Worm (Caenorhabditis elegans): ENCODE data around the gene Y37D8A.26.

Gene Y37D8A.26

DNA sequence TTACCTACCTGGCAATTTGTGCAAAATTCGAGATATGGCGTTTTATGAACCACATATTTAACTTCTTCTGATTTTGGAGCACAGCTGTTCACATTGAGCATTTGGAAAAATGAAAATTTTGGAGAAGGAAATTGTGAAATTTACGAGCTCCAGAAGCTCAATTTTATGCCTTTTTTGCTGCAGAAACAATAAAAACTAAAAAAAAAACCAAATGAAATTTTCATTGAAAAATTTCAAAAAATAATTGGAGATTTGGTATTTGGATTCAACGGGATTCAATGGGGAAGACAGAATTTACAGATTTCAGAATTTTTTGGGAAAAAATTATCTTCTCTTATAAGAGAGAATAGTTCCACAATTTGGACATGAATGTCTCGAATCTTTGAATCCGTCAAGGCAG lies at the start of gene Y37D8A.26:
Gene Y37D8A.26 (minus strand): TSS at position 101 of the 400 bp plus-strand sequence.
- no peak for TF ChIP-seq flt-1 (GFP tag; IDR thresholded peaks at IDR 0.05)
- no peak for TF ChIP-seq tab-1 (GFP tag; IDR thresholded peaks at IDR 0.05)
- no peak for TF ChIP-seq ztf-29 (GFP tag; IDR thresholded peaks at IDR 0.05)
- no peak for TF ChIP-seq cog-1 (tag; optimal IDR thresholded peaks at IDR 0.05)
- no peak for TF ChIP-seq ref-1 (GFP tag; conservative IDR thresholded peaks at IDR 0.05)
- TF ChIP-seq klf-2 (GFP tag; conservative IDR thresholded peaks at IDR 0.05), result no peak
- TF ChIP-seq ztf-23 (GFP tag; IDR thresholded peaks at IDR 0.05), result no peak
- TF ChIP-seq T22C8.4 (GFP tag; IDR thresholded peaks at IDR 0.05), result no peak
- TF ChIP-seq med-1 (GFP tag; optimal IDR thresholded peaks at IDR 0.05; ENCODE audit: insufficient read depth), result no peak

DNA sequence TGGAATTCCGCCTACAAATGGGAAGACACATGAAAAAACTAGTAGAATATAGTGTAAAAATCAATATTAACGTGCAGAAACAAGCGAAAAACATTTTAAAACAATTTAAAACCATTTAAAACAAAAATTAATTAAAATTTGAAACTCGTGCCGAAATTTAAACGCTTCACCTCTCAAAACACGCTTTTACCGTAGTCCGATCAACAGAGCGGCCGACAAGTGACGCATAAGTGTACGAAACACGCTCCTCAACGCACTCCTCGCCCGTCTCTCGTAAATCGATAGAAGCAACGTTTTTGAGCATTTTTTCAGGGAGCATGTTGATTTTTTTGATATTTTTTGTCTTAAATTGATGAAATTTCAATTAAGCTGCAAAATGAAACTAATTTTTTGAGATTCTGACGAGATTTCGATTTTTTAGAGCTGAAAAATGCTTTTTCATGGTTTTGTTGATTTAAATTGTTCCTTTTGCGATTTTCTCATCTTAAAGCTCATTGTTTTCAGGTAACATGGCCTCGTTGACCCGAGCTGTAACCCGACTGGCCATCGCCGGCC lies 48.5 kb upstream of the Y37D8A.26 start, which contains the start of gene cox-5A:
Gene cox-5A (plus strand): TSS at position 505 of the 555 bp plus-strand sequence.
- TF ChIP-seq cog-1 (tag; optimal IDR thresholded peaks at IDR 0.05) (peak; percentile 92), tab-1 (GFP tag; IDR thresholded peaks at IDR 0.05) (no peak), ztf-29 (GFP tag; IDR thresholded peaks at IDR 0.05) (0 out of 2 replicates have a peak, but pooled peaks have one; percentile 37), flt-1 (GFP tag; IDR thresholded peaks at IDR 0.05) (peak; percentile 85), ref-1 (GFP tag; conservative IDR thresholded peaks at IDR 0.05) (no peak), klf-2 (GFP tag; conservative IDR thresholded peaks at IDR 0.05) (no peak), T22C8.4 (GFP tag; IDR thresholded peaks at IDR 0.05) (peak; percentile 82), ztf-23 (GFP tag; IDR thresholded peaks at IDR 0.05) (peak; percentile 86), med-1 (GFP tag; optimal IDR thresholded peaks at IDR 0.05; ENCODE audit: insufficient read depth) (no peak)

DNA sequence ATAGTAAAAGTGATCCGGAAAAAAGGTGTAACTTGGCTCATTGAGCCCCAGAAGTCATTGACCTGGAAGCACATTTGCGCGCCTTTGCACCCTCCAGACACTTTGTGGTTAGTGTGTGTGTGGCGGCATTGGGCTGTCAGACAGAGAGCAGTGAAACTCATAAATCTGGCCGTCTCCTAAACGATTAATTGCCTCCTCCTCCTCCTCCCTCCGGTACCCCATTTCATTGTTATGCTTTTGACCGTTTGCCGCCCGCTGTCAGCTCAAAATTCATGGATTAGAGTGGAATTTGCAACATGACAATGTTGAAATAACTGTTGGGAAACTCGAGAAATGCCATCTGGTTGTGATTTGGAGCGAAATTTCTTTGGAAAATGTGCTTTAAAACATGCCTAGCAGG lies 47.5 kb upstream of the Y37D8A.26 start:
- no peak for TF ChIP-seq ref-1 (GFP tag; conservative IDR thresholded peaks at IDR 0.05)
- TF ChIP-seq klf-2 (GFP tag; conservative IDR thresholded peaks at IDR 0.05), result no peak

DNA sequence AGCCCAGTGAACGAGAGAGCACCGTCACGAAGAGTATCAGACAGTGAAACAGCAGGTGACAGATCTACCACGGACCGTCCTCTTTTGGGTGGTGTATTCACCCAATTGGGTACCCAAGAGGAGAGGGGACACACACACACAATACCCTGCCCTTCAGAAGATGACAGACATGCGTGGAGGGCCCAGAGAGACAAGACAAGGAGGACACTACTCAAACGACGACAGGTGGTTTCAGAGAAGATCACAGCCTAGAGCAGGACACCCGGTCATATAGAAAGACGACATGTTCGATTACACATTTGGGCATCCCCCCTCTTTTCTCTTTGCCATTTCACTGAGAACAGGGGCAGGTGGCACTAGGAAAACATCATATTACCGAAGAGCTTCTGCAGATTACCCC lies 37.7 kb upstream of the Y37D8A.26 start:
- TF ChIP-seq klf-2 (GFP tag; conservative IDR thresholded peaks at IDR 0.05) (no peak), flt-1 (GFP tag; IDR thresholded peaks at IDR 0.05) (0 out of 2 replicates have a peak, but pooled peaks have one; percentile 58), cog-1 (tag; optimal IDR thresholded peaks at IDR 0.05) (peak; percentile 5), tab-1 (GFP tag; IDR thresholded peaks at IDR 0.05) (no peak), ztf-29 (GFP tag; IDR thresholded peaks at IDR 0.05) (no peak)

DNA sequence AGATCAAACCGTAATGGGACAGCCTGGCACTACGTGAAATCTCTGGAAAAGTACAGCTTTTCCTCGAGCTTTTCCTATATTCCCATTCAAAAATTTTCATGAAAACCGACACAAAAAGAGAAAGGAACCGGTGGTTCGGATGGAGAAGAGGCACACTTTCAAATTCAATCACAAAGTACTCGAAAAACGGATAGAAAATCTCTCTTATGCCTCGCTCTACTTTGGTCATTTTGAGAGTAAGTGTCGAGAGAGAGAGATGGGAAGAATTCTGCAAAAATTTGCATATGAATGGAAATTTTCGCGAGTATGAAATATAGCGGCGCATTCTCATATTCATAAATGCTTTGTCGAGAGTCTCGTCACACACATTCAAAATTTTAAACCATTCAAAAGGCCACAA lies 36.2 kb upstream of the Y37D8A.26 start:
- TF ChIP-seq klf-2 (GFP tag; conservative IDR thresholded peaks at IDR 0.05) (no peak), ztf-23 (GFP tag; IDR thresholded peaks at IDR 0.05) (no peak), cog-1 (tag; optimal IDR thresholded peaks at IDR 0.05) (no peak)

DNA sequence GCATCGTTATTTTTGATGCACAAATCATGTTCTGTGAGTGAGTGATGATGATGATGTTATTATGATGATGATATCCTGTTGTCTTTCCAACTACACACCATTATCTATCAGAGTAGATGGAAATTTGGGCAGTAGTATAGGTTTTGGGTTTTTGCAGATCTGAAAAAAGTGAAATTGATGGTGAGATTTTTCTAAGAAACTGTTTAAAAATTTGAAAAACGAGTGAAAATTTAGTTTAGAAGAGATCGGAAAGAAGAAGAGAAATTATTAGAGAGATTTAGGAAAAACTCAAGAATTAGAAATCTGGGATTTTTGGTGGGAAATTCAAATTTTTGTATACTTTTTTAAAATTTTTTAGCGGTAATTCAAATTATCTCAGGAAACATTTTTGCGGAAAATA lies 35.1 kb upstream of the Y37D8A.26 start, which contains the start of the genes Y37D8A.29 and unc-71:
Gene Y37D8A.29 (minus strand): TSS at position 101 of the 400 bp plus-strand sequence.
Gene unc-71 (minus strand): TSS at position 159 of the 400 bp plus-strand sequence.
- TF ChIP-seq T22C8.4 (GFP tag; IDR thresholded peaks at IDR 0.05) (no peak), cog-1 (tag; optimal IDR thresholded peaks at IDR 0.05) (no peak), ztf-23 (GFP tag; IDR thresholded peaks at IDR 0.05) (no peak)

DNA sequence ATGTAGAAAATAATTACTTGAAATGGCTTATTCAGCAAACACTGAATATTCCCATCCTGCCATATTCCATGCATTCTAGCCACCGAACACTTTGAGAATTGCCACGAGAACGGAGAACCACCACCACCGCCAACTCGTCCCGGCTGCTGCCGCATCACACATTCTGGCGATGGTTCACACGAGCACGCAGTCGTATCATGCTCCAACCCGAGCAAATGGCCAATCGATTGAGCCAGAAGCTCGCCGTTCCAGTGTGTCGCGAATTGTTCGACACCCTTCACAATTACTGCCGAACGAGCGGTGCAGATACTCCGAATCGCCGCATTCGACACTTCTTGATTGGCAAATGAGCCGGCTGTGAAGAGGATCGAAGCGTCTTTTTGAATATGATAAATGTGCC lies 28.6 kb upstream of the Y37D8A.26 start:
- TF ChIP-seq tab-1 (GFP tag; IDR thresholded peaks at IDR 0.05), result no peak
- TF ChIP-seq ztf-23 (GFP tag; IDR thresholded peaks at IDR 0.05), result no peak
- TF ChIP-seq ztf-29 (GFP tag; IDR thresholded peaks at IDR 0.05), result no peak
- no peak for TF ChIP-seq klf-2 (GFP tag; conservative IDR thresholded peaks at IDR 0.05)
- no peak for TF ChIP-seq med-1 (GFP tag; optimal IDR thresholded peaks at IDR 0.05; ENCODE audit: insufficient read depth)
- TF ChIP-seq flt-1 (GFP tag; IDR thresholded peaks at IDR 0.05), result no peak
- TF ChIP-seq T22C8.4 (GFP tag; IDR thresholded peaks at IDR 0.05), result no peak
- no peak for TF ChIP-seq cog-1 (tag; optimal IDR thresholded peaks at IDR 0.05)
- no peak for TF ChIP-seq ref-1 (GFP tag; conservative IDR thresholded peaks at IDR 0.05)

DNA sequence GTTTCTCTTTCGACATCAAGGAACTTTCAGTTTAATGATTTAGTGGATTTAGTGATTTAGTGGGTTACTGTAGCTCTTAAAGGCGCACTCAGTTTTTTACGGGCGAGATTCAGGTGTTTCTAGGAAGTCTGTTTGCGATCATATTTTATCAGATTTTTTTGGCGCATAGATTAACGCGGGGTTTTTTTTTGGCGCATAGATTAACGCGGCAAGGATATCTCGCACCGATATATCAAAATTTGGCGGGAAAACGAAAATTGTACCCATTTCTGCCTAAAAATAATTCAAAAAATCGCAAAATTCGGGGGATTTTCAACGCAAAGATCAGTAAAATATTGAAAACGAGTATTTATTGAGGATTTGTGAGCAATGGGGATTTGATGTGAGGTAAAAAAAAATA lies 24.2 kb upstream of the Y37D8A.26 start:
- TF ChIP-seq ref-1 (GFP tag; conservative IDR thresholded peaks at IDR 0.05) (no peak), T22C8.4 (GFP tag; IDR thresholded peaks at IDR 0.05) (no peak), ztf-23 (GFP tag; IDR thresholded peaks at IDR 0.05) (no peak), med-1 (GFP tag; optimal IDR thresholded peaks at IDR 0.05; ENCODE audit: insufficient read depth) (no peak), flt-1 (GFP tag; IDR thresholded peaks at IDR 0.05) (no peak), ztf-29 (GFP tag; IDR thresholded peaks at IDR 0.05) (no peak), cog-1 (tag; optimal IDR thresholded peaks at IDR 0.05) (no peak), tab-1 (GFP tag; IDR thresholded peaks at IDR 0.05) (no peak), klf-2 (GFP tag; conservative IDR thresholded peaks at IDR 0.05) (no peak)

DNA sequence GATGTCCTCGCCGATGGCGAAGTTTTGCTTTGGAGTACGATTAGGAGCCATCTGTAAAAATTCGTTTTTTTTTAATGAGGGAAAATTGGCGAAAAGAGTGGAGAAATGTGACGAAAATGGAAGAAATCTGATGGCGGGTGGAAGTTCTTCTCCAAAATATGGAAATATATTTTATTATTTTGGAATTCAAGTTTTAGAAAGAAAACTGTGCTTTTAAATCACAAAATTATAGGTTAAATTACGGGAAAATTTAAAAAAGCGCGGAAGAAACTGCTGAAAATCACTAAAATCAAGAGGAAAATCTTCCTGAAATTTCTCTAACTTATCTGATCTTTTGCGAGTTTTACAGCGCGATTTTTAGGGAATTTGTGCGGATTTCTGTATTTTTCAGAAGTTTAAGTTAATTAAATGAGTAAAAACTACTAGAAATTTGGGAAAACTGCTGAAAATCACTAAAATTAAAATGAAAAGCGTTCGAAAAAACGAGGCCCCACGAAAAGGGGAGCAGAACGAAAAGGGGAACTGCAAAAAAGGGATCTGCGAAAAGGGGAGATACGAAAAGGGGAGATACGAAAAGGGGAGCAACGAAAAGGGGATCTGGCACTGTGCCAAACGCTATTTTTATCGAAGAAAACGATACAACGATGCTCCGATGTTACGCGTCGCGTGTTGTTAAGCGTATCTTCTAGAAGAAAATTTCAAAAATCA lies 21.2 kb upstream of the Y37D8A.26 start, which contains the start of the genes cec-7 and enu-3.5:
Gene cec-7 (minus strand): TSS at position 51 of the 708 bp plus-strand sequence.
Gene enu-3.5 (plus strand): TSS at position 670 of the 708 bp plus-strand sequence.
- TF ChIP-seq flt-1 (GFP tag; IDR thresholded peaks at IDR 0.05) (0 out of 2 replicates have a peak, but pooled peaks have one; percentile 9), ztf-23 (GFP tag; IDR thresholded peaks at IDR 0.05) (0 out of 2 replicates have a peak, but pooled peaks have one; percentile 36), T22C8.4 (GFP tag; IDR thresholded peaks at IDR 0.05) (no peak), klf-2 (GFP tag; conservative IDR thresholded peaks at IDR 0.05) (peak; percentile 59; the same call in 1 of the 2 replicates)

DNA sequence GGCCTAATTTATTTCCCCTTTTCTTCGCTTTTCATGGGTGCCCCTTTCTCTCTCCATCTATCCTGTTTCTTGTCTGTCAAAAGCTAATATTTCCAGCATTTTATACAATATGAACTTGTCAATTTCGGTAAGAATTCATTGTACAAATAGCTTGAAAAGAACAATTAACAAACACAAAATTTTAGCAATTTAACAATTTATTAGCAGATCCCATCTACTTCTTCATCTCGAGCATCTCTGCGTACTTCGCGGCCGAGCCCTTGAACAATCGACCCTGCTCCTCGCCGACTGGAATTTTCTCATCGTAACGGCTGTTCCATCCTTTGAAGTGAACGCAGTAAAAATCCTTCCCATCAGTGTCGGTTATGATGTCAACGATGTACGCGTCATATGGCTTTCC lies 19.1 kb upstream of the Y37D8A.26 start:
- no peak for TF ChIP-seq tab-1 (GFP tag; IDR thresholded peaks at IDR 0.05)
- no peak for TF ChIP-seq ztf-29 (GFP tag; IDR thresholded peaks at IDR 0.05)
- TF ChIP-seq ztf-23 (GFP tag; IDR thresholded peaks at IDR 0.05), result no peak
- no peak for TF ChIP-seq ref-1 (GFP tag; conservative IDR thresholded peaks at IDR 0.05)
- TF ChIP-seq flt-1 (GFP tag; IDR thresholded peaks at IDR 0.05), result no peak
- TF ChIP-seq cog-1 (tag; optimal IDR thresholded peaks at IDR 0.05), result no peak
- TF ChIP-seq T22C8.4 (GFP tag; IDR thresholded peaks at IDR 0.05), result no peak
- no peak for TF ChIP-seq klf-2 (GFP tag; conservative IDR thresholded peaks at IDR 0.05)
- TF ChIP-seq med-1 (GFP tag; optimal IDR thresholded peaks at IDR 0.05; ENCODE audit: insufficient read depth), result no peak
